Fruit fly (Drosophila melanogaster) whole organism, pupa: ENCODE measurements around the gene ApepP.

ENCODE experiments used
- CG10348 ChIP-seq: fragments of 200-800 bp; sonication (Bioruptor generic); IDR thresholded peaks from 2 replicates; pipeline ENCODE4 v1.3.6; 2022; ENCODE audit warnings: missing biosample characterization, missing genetic modification characterization
- CG12605 ChIP-seq: fragments of 200-800 bp; sonication (Bioruptor generic); IDR thresholded peaks from 2 replicates; pipeline ENCODE4 v1.3.6; 2022; ENCODE audit warnings: missing biosample characterization, missing genetic modification characterization
- CG14655 ChIP-seq: fragments of 200-800 bp; sonication (Bioruptor generic); optimal IDR thresholded peaks from 3 replicates; lab custom pipeline; 2017; ENCODE audit warnings: mild to moderate bottlenecking, missing biosample characterization, missing genetic modification reagents, missing genetic modification characterization
- CG17806 ChIP-seq: fragments of 200-800 bp; sonication (Bioruptor generic); optimal IDR thresholded peaks from 2 replicates; lab custom pipeline; 2018; ENCODE audit warnings: missing biosample characterization, mild to moderate bottlenecking, missing genetic modification characterization, moderate library complexity
- CG4496 ChIP-seq: fragments of 200-800 bp; sonication (Bioruptor generic); IDR thresholded peaks from 3 replicates; pipeline ENCODE4 v1.3.6; 2022; ENCODE audit warnings: missing biosample characterization, missing genetic modification characterization
- CG8159 ChIP-seq: fragments of 200-800 bp; sonication (Bioruptor generic); optimal IDR thresholded peaks from 3 replicates; lab custom pipeline; 2018; ENCODE audit warnings: missing biosample characterization, mild to moderate bottlenecking, missing genetic modification characterization, moderate library complexity
- CG9948 ChIP-seq: fragments of 200-800 bp; sonication (Bioruptor generic); optimal IDR thresholded peaks from 2 replicates; lab custom pipeline; 2018; ENCODE audit warnings: missing biosample characterization, mild to moderate bottlenecking, missing genetic modification characterization, moderate library complexity
- EcR ChIP-seq: fragments of 200-800 bp; sonication (Bioruptor generic); optimal IDR thresholded peaks from 3 replicates; lab custom pipeline; 2019; ENCODE audit warnings: missing biosample characterization, missing genetic modification characterization, mild to moderate bottlenecking, moderate library complexity, missing genetic modification reagents
- Ets98B ChIP-seq: fragments of 200-800 bp; sonication (Bioruptor generic); IDR thresholded peaks from 2 replicates; pipeline ENCODE4 v1.3.6; 2022; ENCODE audit warnings: missing biosample characterization, missing genetic modification characterization
- Pif1A ChIP-seq: fragments of 200-800 bp; sonication (Bioruptor generic); optimal IDR thresholded peaks from 3 replicates; lab custom pipeline; 2016; ENCODE audit warnings: missing biosample characterization, missing genetic modification characterization
- Pif1B ChIP-seq: fragments of 200-800 bp; sonication (Bioruptor generic); optimal IDR thresholded peaks from 3 replicates; lab custom pipeline; 2016; ENCODE audit warnings: missing biosample characterization, missing genetic modification characterization
- Snoo ChIP-seq: fragments of 200-800 bp; sonication (Bioruptor generic); optimal IDR thresholded peaks from 3 replicates; lab custom pipeline; 2017; ENCODE audit warnings: missing biosample characterization, mild to moderate bottlenecking, missing genetic modification characterization, inconsistent platforms
- fd96Ca ChIP-seq: fragments of 200-800 bp; sonication (Bioruptor generic); IDR thresholded peaks from 3 replicates; pipeline ENCODE4 v1.3.6; 2022; ENCODE audit warnings: missing biosample characterization, missing genetic modification characterization
- gl ChIP-seq: fragments of 200-800 bp; sonication (Bioruptor generic); optimal IDR thresholded peaks from 2 replicates; lab custom pipeline; 2018; ENCODE audit warnings: missing biosample characterization, mild to moderate bottlenecking, missing genetic modification characterization

DNA sequence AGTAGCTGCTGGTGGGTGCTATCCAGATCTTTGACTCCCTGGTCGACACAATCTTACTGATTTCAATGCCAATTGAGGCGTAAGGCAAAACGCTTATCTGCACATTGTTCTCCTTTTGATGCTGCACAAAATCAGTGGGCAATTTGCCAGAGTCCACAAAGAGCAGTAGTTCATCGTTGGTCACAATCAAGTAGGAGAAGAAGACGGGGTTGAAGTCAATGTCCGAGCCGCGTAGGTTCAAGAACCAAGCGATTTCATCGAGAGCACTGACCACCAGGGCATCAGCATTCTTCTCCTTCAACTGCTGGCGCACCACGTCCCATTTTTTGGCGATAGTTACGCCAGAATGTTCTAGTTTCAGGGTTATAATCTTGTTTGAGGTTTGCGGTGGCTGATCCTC lies 928 bp downstream of the ApepP start:
- TF ChIP-seq gl (tag; lab: Kevin White, UChicago) (no peak), Pif1A (no peak), Snoo (no peak), CG17806 (tag; lab: Kevin White, UChicago) (no peak), CG9948 (tag; lab: Kevin White, UChicago) (no peak), Ets98B (GFP tag; lab: Robert Waterston, UW) (no peak), CG14655 (GFP tag; lab: Kevin White, UChicago) (no peak), fd96Ca (GFP tag; lab: Robert Waterston, UW) (no peak), CG8159 (tag; lab: Kevin White, UChicago) (no peak), Pif1B (no peak), CG12605 (GFP tag; lab: Robert Waterston, UW) (no peak), CG4496 (no peak), CG10348 (GFP tag; lab: Robert Waterston, UW) (no peak), EcR (peak; percentile 90)
